Fruit fly (Drosophila melanogaster) whole organism, embryonic: ENCODE data around the gene HINT1.

Experiments used
- ATbp ChIP-seq: fragments of 200-800 bp; sonication (Bioruptor generic); optimal IDR thresholded peaks from 2 replicates; lab custom pipeline; 2017; ENCODE audit warnings: missing biosample characterization, mild to moderate bottlenecking, missing genetic modification characterization, missing genetic modification reagents
- BEAF-32 ChIP-seq: fragments of 200-800 bp; sonication (Bioruptor generic); optimal IDR thresholded peaks from 3 replicates; lab custom pipeline; 2017; ENCODE audit warnings: missing biosample characterization, missing genetic modification characterization, mild to moderate bottlenecking, moderate library complexity, missing genetic modification reagents
- CG10321 ChIP-seq: fragments of 200-800 bp; sonication (Bioruptor generic); IDR thresholded peaks from 2 replicates; pipeline ENCODE4 v1.3.6; 2022; ENCODE audit warnings: missing biosample characterization, missing genetic modification characterization
- CG10543 ChIP-seq: fragments of 200-800 bp; sonication (Bioruptor generic); optimal IDR thresholded peaks from 3 replicates; lab custom pipeline; 2017; ENCODE audit warnings: missing biosample characterization, mild to moderate bottlenecking, missing genetic modification characterization, moderate library complexity
- CG10959 ChIP-seq: fragments of 200-800 bp; sonication (Bioruptor generic); IDR thresholded peaks from 2 replicates; pipeline ENCODE4 v1.3.6; 2022; ENCODE audit warnings: missing biosample characterization, missing genetic modification characterization
- CG11456 ChIP-seq: fragments of 200-800 bp; sonication (Bioruptor generic); IDR thresholded peaks from 3 replicates; pipeline ENCODE4 v1.3.6; 2022; ENCODE audit warnings: missing biosample characterization, missing genetic modification characterization
- CG12769 ChIP-seq: fragments of 200-800 bp; sonication (Bioruptor generic); optimal IDR thresholded peaks from 2 replicates; lab custom pipeline; 2019; ENCODE audit warnings: missing biosample characterization, mild to moderate bottlenecking, missing genetic modification characterization, moderate library complexity
- CG1529 ChIP-seq: fragments of 200-800 bp; sonication (Bioruptor generic); optimal IDR thresholded peaks from 3 replicates; lab custom pipeline; 2018; ENCODE audit warnings: missing biosample characterization, missing genetic modification characterization
- CG15514 ChIP-seq: fragments of 200-800 bp; sonication (Bioruptor generic); optimal IDR thresholded peaks from 3 replicates; lab custom pipeline; 2017; ENCODE audit warnings: missing biosample characterization, missing genetic modification characterization, mild to moderate bottlenecking, moderate library complexity, missing genetic modification reagents
- CG1603 ChIP-seq: fragments of 200-800 bp; sonication (Bioruptor generic); optimal IDR thresholded peaks from 2 replicates; lab custom pipeline; 2019; ENCODE audit warnings: missing biosample characterization, mild to moderate bottlenecking, missing genetic modification characterization, moderate library complexity
- CG17186 ChIP-seq: fragments of 200-800 bp; sonication (Bioruptor generic); optimal IDR thresholded peaks from 3 replicates; lab custom pipeline; 2017; ENCODE audit warnings: missing biosample characterization, missing genetic modification reagents, missing genetic modification characterization
- CG17361 ChIP-seq: fragments of 200-800 bp; sonication (Bioruptor generic); IDR thresholded peaks from 3 replicates; pipeline ENCODE4 v1.3.6; 2022; ENCODE audit warnings: missing biosample characterization, missing genetic modification characterization
- CG17912 ChIP-seq: fragments of 200-800 bp; sonication (Bioruptor generic); optimal IDR thresholded peaks from 2 replicates; lab custom pipeline; 2018; ENCODE audit warnings: missing biosample characterization, mild to moderate bottlenecking, missing genetic modification characterization
- CG1792 ChIP-seq: fragments of 200-800 bp; sonication (Bioruptor generic); optimal IDR thresholded peaks from 2 replicates; lab custom pipeline; 2016; ENCODE audit warnings: missing biosample characterization, missing genetic modification characterization
- CG18619 ChIP-seq: fragments of 200-800 bp; sonication (Bioruptor generic); optimal IDR thresholded peaks from 3 replicates; lab custom pipeline; 2017; ENCODE audit warnings: missing biosample characterization, mild to moderate bottlenecking, missing genetic modification characterization
- CG2120 ChIP-seq: fragments of 200-800 bp; sonication (Bioruptor generic); optimal IDR thresholded peaks from 3 replicates; lab custom pipeline; 2016; ENCODE audit warnings: missing biosample characterization, missing genetic modification characterization
- CG2875 ChIP-seq: fragments of 200-800 bp; sonication (Bioruptor generic); optimal IDR thresholded peaks from 2 replicates; lab custom pipeline; 2017; ENCODE audit warnings: missing biosample characterization, mild to moderate bottlenecking, missing genetic modification characterization, missing genetic modification reagents
- CG31388 ChIP-seq: fragments of 200-800 bp; sonication (Bioruptor generic); optimal IDR thresholded peaks from 2 replicates; lab custom pipeline; 2016; ENCODE audit warnings: missing biosample characterization, missing genetic modification characterization
- CG34376 ChIP-seq: fragments of 200-800 bp; sonication (Bioruptor generic); optimal IDR thresholded peaks from 2 replicates; lab custom pipeline; 2018; ENCODE audit warnings: missing biosample characterization, mild to moderate bottlenecking, missing genetic modification characterization
- CG6175 ChIP-seq: fragments of 200-800 bp; sonication (Bioruptor generic); IDR thresholded peaks from 3 replicates; pipeline ENCODE4 v1.3.6; 2022; ENCODE audit warnings: missing biosample characterization, missing genetic modification characterization
- CG6813 ChIP-seq: fragments of 200-800 bp; sonication (Bioruptor generic); optimal IDR thresholded peaks from 2 replicates; lab custom pipeline; 2017; ENCODE audit warnings: missing biosample characterization, missing genetic modification characterization, mild to moderate bottlenecking, moderate library complexity, missing genetic modification reagents
- CG7987 ChIP-seq: fragments of 200-800 bp; sonication (Bioruptor generic); optimal IDR thresholded peaks from 2 replicates; lab custom pipeline; 2018; ENCODE audit warnings: missing biosample characterization, mild to moderate bottlenecking, missing genetic modification characterization, moderate library complexity
- CG8359 ChIP-seq: fragments of 200-800 bp; sonication (Bioruptor generic); optimal IDR thresholded peaks from 2 replicates; lab custom pipeline; 2017; ENCODE audit warnings: missing biosample characterization, mild to moderate bottlenecking, missing genetic modification characterization, borderline replicate concordance
- CG9727 ChIP-seq: fragments of 200-800 bp; sonication (Bioruptor generic); optimal IDR thresholded peaks from 3 replicates; lab custom pipeline; 2017; ENCODE audit warnings: missing biosample characterization, mild to moderate bottlenecking, missing genetic modification characterization
- CG9797 ChIP-seq: fragments of 200-800 bp; sonication (Bioruptor generic); optimal IDR thresholded peaks from 3 replicates; lab custom pipeline; 2018; ENCODE audit warnings: missing biosample characterization, mild to moderate bottlenecking, missing genetic modification characterization
- Dip3 ChIP-seq: fragments of 200-800 bp; sonication (Bioruptor generic); optimal IDR thresholded peaks from 3 replicates; lab custom pipeline; 2016; ENCODE audit warnings: missing biosample characterization, missing genetic modification characterization
- GATAe ChIP-seq: fragments of 200-800 bp; sonication (Bioruptor generic); conservative IDR thresholded peaks from 2 replicates; pipeline ENCODE4 v1.3.6; 2022; ENCODE audit warnings: missing biosample characterization, missing genetic modification characterization
- Gug ChIP-seq: fragments of 200-800 bp; sonication (Bioruptor generic); IDR thresholded peaks from 4 replicates; pipeline ENCODE4 v1.3.6; 2022; ENCODE audit warnings: missing biosample characterization, missing genetic modification characterization
- Myb ChIP-seq: fragments of 200-800 bp; sonication (Bioruptor generic); optimal IDR thresholded peaks from 2 replicates; lab custom pipeline; 2016; ENCODE audit warnings: missing biosample characterization, missing genetic modification characterization
- Pdp1 ChIP-seq, 2 experiments: fragments of 200-800 bp; sonication (Bioruptor generic); optimal IDR thresholded peaks; 3 replicates each; lab custom pipeline; 2016; ENCODE audit warnings: missing biosample characterization in 2 of 2, missing genetic modification characterization in 2 of 2, mild to moderate bottlenecking in 1 of 2, moderate library complexity in 1 of 2
- bsh ChIP-seq, 2 experiments: fragments of 200-800 bp; sonication (Bioruptor generic); optimal IDR thresholded peaks; 2 replicates each; lab custom pipeline; 2017 to 2018; ENCODE audit warnings: mild to moderate bottlenecking in 2 of 2, missing biosample characterization in 2 of 2, missing genetic modification characterization in 2 of 2, moderate library complexity in 1 of 2
- chm ChIP-seq: fragments of 200-800 bp; sonication (Bioruptor generic); IDR thresholded peaks from 2 replicates; pipeline ENCODE4 v1.3.6; 2022; ENCODE audit warnings: missing biosample characterization, missing genetic modification characterization
- croc ChIP-seq: fragments of 200-800 bp; sonication (Bioruptor generic); conservative IDR thresholded peaks from 3 replicates; pipeline ENCODE4 v1.3.6; 2022; ENCODE audit warnings: missing biosample characterization, missing genetic modification characterization
- da ChIP-seq: fragments of 200-800 bp; sonication (Bioruptor generic); optimal IDR thresholded peaks from 2 replicates; lab custom pipeline; 2016; ENCODE audit warnings: missing biosample characterization, missing genetic modification characterization
- fd64A ChIP-seq: fragments of 200-800 bp; sonication (Bioruptor generic); optimal IDR thresholded peaks from 3 replicates; lab custom pipeline; 2018; ENCODE audit warnings: missing biosample characterization, mild to moderate bottlenecking, missing genetic modification characterization
- gcm2 ChIP-seq: fragments of 200-800 bp; sonication (Bioruptor generic); optimal IDR thresholded peaks from 2 replicates; lab custom pipeline; 2016; ENCODE audit warnings: missing biosample characterization, missing genetic modification characterization
- h ChIP-seq: fragments of >200 bp; optimal IDR thresholded peaks from 2 replicates; lab custom pipeline; 2017
- ham ChIP-seq: fragments of 200-800 bp; sonication (Bioruptor generic); IDR thresholded peaks from 2 replicates; pipeline ENCODE4 v1.3.6; 2022; ENCODE audit warnings: missing biosample characterization, missing genetic modification characterization
- hth ChIP-seq: fragments of >200 bp; optimal IDR thresholded peaks from 2 replicates; lab custom pipeline; 2017; ENCODE audit warnings: inconsistent platforms
- prd ChIP-seq, 3 experiments: fragments of >200 bp in 2 of 3; fragments of 200-800 bp in 1 of 3; sonication (Bioruptor generic) in 1 of 3; optimal IDR thresholded peaks in 2 of 3; IDR thresholded peaks in 1 of 3; 2 replicates in 2 of 3; 3 replicates in 1 of 3; pipeline versions ENCODE4 v1.3.6 to Lab custom; 2017 to 2022; ENCODE audit warnings: missing biosample characterization in 1 of 3, missing genetic modification characterization in 1 of 3
- pzg ChIP-seq: fragments of 200-800 bp; sonication (Bioruptor generic); optimal IDR thresholded peaks from 3 replicates; lab custom pipeline; 2018; ENCODE audit warnings: missing biosample characterization, mild to moderate bottlenecking, missing genetic modification characterization, moderate library complexity
- ranshi ChIP-seq: fragments of 200-800 bp; sonication (Bioruptor generic); IDR thresholded peaks from 2 replicates; pipeline ENCODE4 v1.3.6; 2022; ENCODE audit warnings: missing biosample characterization, missing genetic modification characterization
- schlank ChIP-seq: fragments of 200-800 bp; sonication (Bioruptor generic); optimal IDR thresholded peaks from 2 replicates; lab custom pipeline; 2018; ENCODE audit warnings: missing biosample characterization, mild to moderate bottlenecking, missing genetic modification characterization
- shn ChIP-seq: fragments of 200-800 bp; sonication (Bioruptor generic); optimal IDR thresholded peaks from 3 replicates; lab custom pipeline; 2016; ENCODE audit warnings: missing biosample characterization, missing genetic modification characterization
- stwl ChIP-seq: fragments of 200-800 bp; sonication (Bioruptor generic); optimal IDR thresholded peaks from 3 replicates; lab custom pipeline; 2018; ENCODE audit warnings: missing biosample characterization, mild to moderate bottlenecking, missing genetic modification characterization, moderate library complexity
- trh ChIP-seq: fragments of 200-800 bp; sonication (Bioruptor generic); optimal IDR thresholded peaks from 2 replicates; lab custom pipeline; 2016; ENCODE audit warnings: missing biosample characterization, missing genetic modification characterization
- vfl ChIP-seq: fragments of 200-800 bp; sonication (Bioruptor generic); optimal IDR thresholded peaks from 2 replicates; lab custom pipeline; 2016; ENCODE audit warnings: missing biosample characterization, missing genetic modification characterization
- zfh2 ChIP-seq: fragments of 200-800 bp; sonication (Bioruptor generic); optimal IDR thresholded peaks from 2 replicates; lab custom pipeline; 2016; ENCODE audit warnings: missing biosample characterization, missing genetic modification characterization

Gene HINT1

dm6 chr2L:2749144-2749766, 20.7 kb upstream of the HINT1 start (continued):
- TF ChIP-seq CG10543 (GFP tag; lab: Kevin White, UChicago) (peak; percentile 1), CG2120 (GFP tag; lab: Kevin White, UChicago) (peak; percentile 53), CG15514 (GFP tag; lab: Kevin White, UChicago) (peak; percentile 25), BEAF-32 (peak; percentile 39), CG34376 (peak; percentile 7), CG2875 (GFP tag; lab: Kevin White, UChicago) (peak; percentile 52), stwl (tag; lab: Kevin White, UChicago) (peak; percentile 1), bsh (GFP tag; optimal IDR thresholded peaks at IDR 0.05; lab: Kevin White, UChicago) (no peak), CG6813 (GFP tag; lab: Kevin White, UChicago) (peak; percentile 39), CG12769 (tag; lab: Kevin White, UChicago) (peak; percentile 36), shn (peak; percentile 23), CG9797 (GFP tag; lab: Kevin White, UChicago) (peak; percentile 12), fd64A (GFP tag; lab: Kevin White, UChicago) (peak; percentile 56), Gug (GFP tag; lab: Robert Waterston, UW) (0 out of 4 replicates have a peak, but pooled peaks have one; percentile 40), CG1529 (GFP tag; lab: Kevin White, UChicago) (peak; percentile 42), croc (GFP tag; lab: Robert Waterston, UW) (no peak), ATbp (GFP tag; lab: Kevin White, UChicago) (peak; percentile 83), CG6175 (no peak), CG1603 (tag; lab: Kevin White, UChicago) (peak; percentile 30), zfh2 (GFP tag; lab: Kevin White, UChicago) (peak; percentile 7), Myb (GFP tag; lab: Kevin White, UChicago) (peak; percentile 43), GATAe (GFP tag; lab: Robert Waterston, UW) (no peak), CG17186 (GFP tag; lab: Kevin White, UChicago) (no peak), ham (GFP tag; lab: Robert Waterston, UW) (no peak), CG7987 (GFP tag; lab: Kevin White, UChicago) (peak; percentile 5), CG8359 (GFP tag; lab: Kevin White, UChicago) (no peak), CG9727 (GFP tag; lab: Kevin White, UChicago) (no peak), pzg (peak; percentile 25), hth (no peak)

dm6 chr2L:2750337-2751084, 19.4 kb upstream of the HINT1 start:
- TF ChIP-seq CG1792 (GFP tag; lab: Kevin White, UChicago): peak; percentile 75
- TF ChIP-seq CG10321 (GFP tag; lab: Robert Waterston, UW): no peak
- peak; percentile 76 for TF ChIP-seq gcm2 (GFP tag; lab: Kevin White, UChicago)
- TF ChIP-seq vfl (GFP tag; lab: Kevin White, UChicago): peak; percentile 57
- no peak for TF ChIP-seq CG11456 (GFP tag; lab: Robert Waterston, UW)
- peak; percentile 42; the same call in 2 of the 3 replicates for TF ChIP-seq croc (GFP tag; lab: Robert Waterston, UW)
- peak; percentile 77 for TF ChIP-seq schlank (tag; lab: Kevin White, UChicago)
- peak; percentile 81 for TF ChIP-seq Dip3 (GFP tag; lab: Kevin White, UChicago)
- no peak for TF ChIP-seq chm
- TF ChIP-seq da (GFP tag; lab: Kevin White, UChicago): peak; percentile 62
- TF ChIP-seq trh (GFP tag; lab: Kevin White, UChicago): peak; percentile 16
- TF ChIP-seq CG17361 (GFP tag; lab: Robert Waterston, UW): no peak
- no peak for TF ChIP-seq h (lab: Kevin White, UChicago)
- TF ChIP-seq CG34376: peak; percentile 76
- TF ChIP-seq CG31388 (GFP tag; lab: Kevin White, UChicago): no peak
- no peak for TF ChIP-seq CG17912 (GFP tag; lab: Kevin White, UChicago)
- no peak for TF ChIP-seq ranshi (GFP tag; lab: Robert Waterston, UW)
- no peak for TF ChIP-seq CG10959 (GFP tag; lab: Robert Waterston, UW)
- TF ChIP-seq Pdp1 (GFP tag; optimal IDR thresholded peaks at IDR 0.05; lab: Kevin White, UChicago): peak; percentile 84 to 98
- no peak for TF ChIP-seq prd (optimal IDR thresholded peaks at IDR 0.05; lab: Kevin White, UChicago)
- no peak for TF ChIP-seq prd (GFP tag; IDR thresholded peaks at IDR 0.05; lab: Robert Waterston, UW)
- TF ChIP-seq CG18619 (GFP tag; lab: Kevin White, UChicago): peak; percentile 76
